Fruit fly (Drosophila melanogaster) whole organism, embryonic: Measurements from ENCODE around the gene Lerp.

Experiments used
- CG10267 ChIP-seq: fragments of 200-800 bp; sonication (Bioruptor generic); optimal IDR thresholded peaks from 2 replicates; lab custom pipeline; 2018; ENCODE audit warnings: missing biosample characterization, mild to moderate bottlenecking, missing genetic modification characterization, moderate library complexity
- CG10462 ChIP-seq: fragments of 200-800 bp; sonication (Bioruptor generic); optimal IDR thresholded peaks from 2 replicates; lab custom pipeline; 2016; ENCODE audit warnings: missing biosample characterization, missing genetic modification characterization
- CG12104 ChIP-seq: fragments of 200-800 bp; sonication (Bioruptor generic); optimal IDR thresholded peaks from 3 replicates; lab custom pipeline; 2016; ENCODE audit warnings: missing biosample characterization, missing genetic modification characterization
- CG13894 ChIP-seq: fragments of 200-800 bp; sonication (Bioruptor generic); optimal IDR thresholded peaks from 3 replicates; lab custom pipeline; 2018; ENCODE audit warnings: missing biosample characterization, mild to moderate bottlenecking, missing genetic modification characterization, moderate library complexity
- CG18011 ChIP-seq: fragments of 200-800 bp; sonication (Bioruptor generic); optimal IDR thresholded peaks from 2 replicates; lab custom pipeline; 2017; ENCODE audit warnings: missing biosample characterization, missing genetic modification characterization, mild to moderate bottlenecking, moderate library complexity, missing genotype
- CG1832 ChIP-seq: fragments of 200-800 bp; sonication (Bioruptor generic); optimal IDR thresholded peaks from 2 replicates; lab custom pipeline; 2017; ENCODE audit warnings: missing biosample characterization, mild to moderate bottlenecking, missing genetic modification characterization, inconsistent platforms
- CG2129 ChIP-seq: fragments of 200-800 bp; sonication (Bioruptor generic); IDR thresholded peaks from 2 replicates; pipeline ENCODE4 v1.3.6; 2022; ENCODE audit warnings: missing biosample characterization, missing genetic modification characterization; ENCODE audit not compliant: partially characterized antibody
- CG2712 ChIP-seq: fragments of 200-800 bp; optimal IDR thresholded peaks from 3 replicates; lab custom pipeline; 2019; ENCODE audit warnings: missing biosample characterization, mild to moderate bottlenecking, missing genetic modification characterization, moderate library complexity
- CG3163 ChIP-seq: fragments of 200-800 bp; sonication (Bioruptor generic); optimal IDR thresholded peaks from 3 replicates; lab custom pipeline; 2016; ENCODE audit warnings: missing biosample characterization, missing genetic modification characterization
- CG43689 ChIP-seq: fragments of 200-800 bp; sonication (Bioruptor generic); IDR thresholded peaks from 2 replicates; pipeline ENCODE4 v1.3.6; 2022; ENCODE audit warnings: missing biosample characterization, missing genetic modification characterization
- CG7745 ChIP-seq: fragments of 200-800 bp; sonication (Bioruptor generic); optimal IDR thresholded peaks from 2 replicates; lab custom pipeline; 2018; ENCODE audit warnings: missing biosample characterization, mild to moderate bottlenecking, missing genetic modification characterization, moderate library complexity
- CG8388 ChIP-seq: fragments of 200-800 bp; sonication (Bioruptor generic); optimal IDR thresholded peaks from 2 replicates; lab custom pipeline; 2019; ENCODE audit warnings: missing biosample characterization, mild to moderate bottlenecking, missing genetic modification characterization, moderate library complexity
- CG8924 ChIP-seq: fragments of 200-800 bp; optimal IDR thresholded peaks from 3 replicates; lab custom pipeline; 2019; ENCODE audit warnings: missing biosample characterization, mild to moderate bottlenecking, missing genetic modification characterization, moderate library complexity
- CG9609 ChIP-seq: fragments of 200-800 bp; sonication (Bioruptor generic); optimal IDR thresholded peaks from 3 replicates; lab custom pipeline; 2016; ENCODE audit warnings: missing biosample characterization, missing genetic modification characterization
- CG9797 ChIP-seq: fragments of 200-800 bp; sonication (Bioruptor generic); optimal IDR thresholded peaks from 3 replicates; lab custom pipeline; 2018; ENCODE audit warnings: missing biosample characterization, mild to moderate bottlenecking, missing genetic modification characterization
- Chrac-16 ChIP-seq: fragments of 200-800 bp; sonication (Bioruptor generic); optimal IDR thresholded peaks from 3 replicates; lab custom pipeline; 2016; ENCODE audit warnings: missing biosample characterization, missing genetic modification characterization
- Dref ChIP-seq: fragments of 200-800 bp; sonication (Bioruptor generic); IDR thresholded peaks from 2 replicates; pipeline ENCODE4 v1.3.6; 2022; ENCODE audit warnings: missing biosample characterization, missing genetic modification characterization
- ERR ChIP-seq: fragments of 200-800 bp; sonication (Bioruptor generic); optimal IDR thresholded peaks from 2 replicates; lab custom pipeline; 2016; ENCODE audit warnings: missing biosample characterization, missing genetic modification characterization
- Eip74EF ChIP-seq, 2 experiments: fragments of 200-800 bp in 1 of 2; fragments of >200 bp in 1 of 2; sonication (Bioruptor generic) in 1 of 2; optimal IDR thresholded peaks; 2 replicates each; lab custom pipeline; 2017 to 2019; ENCODE audit warnings: missing biosample characterization in 2 of 2, missing genetic modification characterization in 2 of 2, mild to moderate bottlenecking in 1 of 2, moderate library complexity in 1 of 2
- HLH4C ChIP-seq: fragments of 200-800 bp; sonication (Bioruptor generic); IDR thresholded peaks from 3 replicates; pipeline ENCODE4 v1.3.6; 2022; ENCODE audit warnings: missing biosample characterization, missing genetic modification characterization; ENCODE audit not compliant: partially characterized antibody
- Hmr ChIP-seq: fragments of 200-800 bp; sonication (Bioruptor generic); optimal IDR thresholded peaks from 3 replicates; lab custom pipeline; 2017; ENCODE audit warnings: mild to moderate bottlenecking, missing biosample characterization, missing genetic modification reagents, missing genetic modification characterization
- MTF-1 ChIP-seq: fragments of 200-800 bp; sonication (Bioruptor generic); optimal IDR thresholded peaks from 2 replicates; lab custom pipeline; 2018; ENCODE audit warnings: missing biosample characterization, mild to moderate bottlenecking, missing genetic modification characterization, borderline replicate concordance
- Max ChIP-seq: fragments of 200-800 bp; sonication (Bioruptor generic); optimal IDR thresholded peaks from 2 replicates; lab custom pipeline; 2016; ENCODE audit warnings: missing biosample characterization, mild to moderate bottlenecking, missing genetic modification characterization
- Myb ChIP-seq: fragments of 200-800 bp; sonication (Bioruptor generic); optimal IDR thresholded peaks from 2 replicates; lab custom pipeline; 2016; ENCODE audit warnings: missing biosample characterization, missing genetic modification characterization
- NK7.1 ChIP-seq: fragments of 200-800 bp; sonication (Bioruptor generic); optimal IDR thresholded peaks from 3 replicates; lab custom pipeline; 2016; ENCODE audit warnings: missing biosample characterization, missing genetic modification characterization
- Nf-YA ChIP-seq: fragments of 200-800 bp; sonication (Bioruptor generic); IDR thresholded peaks from 2 replicates; pipeline ENCODE4 v1.3.6; 2022; ENCODE audit warnings: missing biosample characterization, missing genetic modification characterization
- Rfx ChIP-seq: fragments of 200-800 bp; sonication (Bioruptor generic); IDR thresholded peaks from 2 replicates; pipeline ENCODE4 v1.3.6; 2022; ENCODE audit warnings: missing biosample characterization, missing genetic modification characterization
- Taf1 ChIP-seq: fragments of 200-800 bp; sonication (Bioruptor generic); IDR thresholded peaks from 2 replicates; pipeline ENCODE4 v1.3.6; 2022; ENCODE audit warnings: missing biosample characterization, missing genetic modification characterization
- aop ChIP-seq: fragments of 200-800 bp; sonication (Bioruptor generic); IDR thresholded peaks from 2 replicates; pipeline ENCODE4 v1.3.6; 2022; ENCODE audit warnings: missing biosample characterization, missing genetic modification characterization
- bigmax ChIP-seq: fragments of 200-800 bp; sonication (Bioruptor generic); optimal IDR thresholded peaks from 2 replicates; lab custom pipeline; 2018; ENCODE audit warnings: missing biosample characterization, mild to moderate bottlenecking, missing genetic modification characterization
- cato ChIP-seq: fragments of 200-800 bp; sonication (Bioruptor generic); optimal IDR thresholded peaks from 2 replicates; lab custom pipeline; 2016; ENCODE audit warnings: missing biosample characterization, missing genetic modification characterization, borderline replicate concordance
- dati ChIP-seq: fragments of 200-800 bp; sonication (Bioruptor generic); IDR thresholded peaks from 2 replicates; pipeline ENCODE4 v1.3.6; 2022; ENCODE audit warnings: missing biosample characterization, missing genetic modification characterization
- ewg ChIP-seq: fragments of 200-800 bp; sonication (Bioruptor generic); optimal IDR thresholded peaks from 3 replicates; lab custom pipeline; 2017; ENCODE audit warnings: mild to moderate bottlenecking, missing biosample characterization, missing genetic modification reagents, missing genetic modification characterization
- gem ChIP-seq: fragments of 200-800 bp; sonication (Bioruptor generic); optimal IDR thresholded peaks from 2 replicates; lab custom pipeline; 2019; ENCODE audit warnings: missing biosample characterization, mild to moderate bottlenecking, missing genetic modification characterization, moderate library complexity
- hbn ChIP-seq: fragments of 200-800 bp; sonication (Bioruptor generic); IDR thresholded peaks from 2 replicates; pipeline ENCODE4 v1.3.6; 2022; ENCODE audit warnings: missing biosample characterization, missing genetic modification characterization; ENCODE audit not compliant: partially characterized antibody
- hth ChIP-seq: fragments of >200 bp; optimal IDR thresholded peaks from 2 replicates; lab custom pipeline; 2017; ENCODE audit warnings: inconsistent platforms
- jing ChIP-seq: fragments of 200-800 bp; sonication (Bioruptor generic); optimal IDR thresholded peaks from 2 replicates; lab custom pipeline; 2018; ENCODE audit warnings: missing biosample characterization, mild to moderate bottlenecking, missing genetic modification characterization
- knrl ChIP-seq: fragments of 200-800 bp; sonication (Bioruptor generic); IDR thresholded peaks from 3 replicates; pipeline ENCODE4 v1.3.6; 2022; ENCODE audit warnings: missing biosample characterization, missing genetic modification characterization; ENCODE audit not compliant: partially characterized antibody
- lab ChIP-seq: fragments of 200-800 bp; sonication (Bioruptor generic); optimal IDR thresholded peaks from 3 replicates; lab custom pipeline; 2017; ENCODE audit warnings: missing biosample characterization, missing genetic modification characterization, mild to moderate bottlenecking, moderate library complexity, missing genetic modification reagents
- lov ChIP-seq, 2 experiments: fragments of 200-800 bp in 1 of 2; fragments of >200 bp in 1 of 2; sonication (Bioruptor generic) in 1 of 2; IDR thresholded peaks in 1 of 2; optimal IDR thresholded peaks in 1 of 2; 2 replicates in 1 of 2; 3 replicates in 1 of 2; pipeline versions ENCODE4 v1.3.6 to Lab custom; 2017 to 2022; ENCODE audit warnings: missing biosample characterization in 1 of 2, missing genetic modification characterization in 1 of 2
- mld ChIP-seq: fragments of 200-800 bp; sonication (Bioruptor generic); IDR thresholded peaks from 3 replicates; pipeline ENCODE4 v1.3.6; 2022; ENCODE audit warnings: missing biosample characterization, missing genetic modification characterization; ENCODE audit not compliant: partially characterized antibody
- nmo ChIP-seq: fragments of 200-800 bp; sonication (Bioruptor generic); optimal IDR thresholded peaks from 2 replicates; lab custom pipeline; 2018; ENCODE audit warnings: missing biosample characterization, mild to moderate bottlenecking, missing genetic modification characterization, moderate library complexity
- sens ChIP-seq: fragments of 200-800 bp; sonication (Bioruptor generic); peaks from one replicate; lab custom pipeline; 2016; ENCODE audit warnings: missing biosample characterization, missing genetic modification characterization
- stc ChIP-seq: fragments of 200-800 bp; sonication (Bioruptor generic); IDR thresholded peaks from 2 replicates; pipeline ENCODE4 v1.3.6; 2022; ENCODE audit warnings: missing biosample characterization, missing genetic modification characterization
- tap ChIP-seq: fragments of 200-800 bp; optimal IDR thresholded peaks from 3 replicates; lab custom pipeline; 2019; ENCODE audit warnings: missing biosample characterization, mild to moderate bottlenecking, missing genetic modification characterization, moderate library complexity
- tin ChIP-seq: fragments of 200-800 bp; sonication (Bioruptor generic); optimal IDR thresholded peaks from 3 replicates; lab custom pipeline; 2016; ENCODE audit warnings: missing biosample characterization, missing genetic modification characterization
- tx ChIP-seq: fragments of 200-800 bp; sonication (Bioruptor generic); optimal IDR thresholded peaks from 2 replicates; lab custom pipeline; 2016; ENCODE audit warnings: missing biosample characterization, missing genetic modification characterization
- zfh2 ChIP-seq: fragments of 200-800 bp; sonication (Bioruptor generic); optimal IDR thresholded peaks from 2 replicates; lab custom pipeline; 2016; ENCODE audit warnings: missing biosample characterization, missing genetic modification characterization

Lerp gene

dm6 chr3R:26882230-26883014 lies 19.5 kb upstream of the Lerp start (continued):
- TF ChIP-seq hbn (GFP tag; lab: Robert Waterston, UW) (no peak), mld (GFP tag; lab: Robert Waterston, UW) (no peak), CG3163 (GFP tag; lab: Kevin White, UChicago) (no peak), tin (no peak), knrl (GFP tag; lab: Robert Waterston, UW) (0 out of 3 replicates have a peak, but pooled peaks have one; percentile 35), CG10267 (no peak), jing (GFP tag; lab: Kevin White, UChicago) (no peak), Nf-YA (GFP tag; lab: Robert Waterston, UW) (no peak), CG9797 (no peak), zfh2 (GFP tag; lab: Kevin White, UChicago) (no peak), gem (tag; lab: Kevin White, UChicago) (peak; percentile 18), CG2712 (no peak), CG8388 (GFP tag; lab: Kevin White, UChicago) (no peak), sens (GFP tag; lab: Kevin White, UChicago) (peak; percentile 66), Rfx (GFP tag; lab: Robert Waterston, UW) (0 out of 2 replicates have a peak, but pooled peaks have one; percentile 12), Max (GFP tag; lab: Kevin White, UChicago) (no peak), cato (no peak), CG9609 (GFP tag; lab: Kevin White, UChicago) (no peak), tap (tag; lab: Kevin White, UChicago) (no peak), dati (GFP tag; lab: Robert Waterston, UW) (no peak), tx (GFP tag; lab: Kevin White, UChicago) (no peak), CG8924 (tag; lab: Kevin White, UChicago) (peak; percentile 17), ERR (GFP tag; lab: Kevin White, UChicago) (no peak), CG43689 (GFP tag; lab: Robert Waterston, UW) (no peak), ewg (GFP tag; lab: Kevin White, UChicago) (peak; percentile 24), Hmr (GFP tag; lab: Kevin White, UChicago) (no peak), CG12104 (GFP tag; lab: Kevin White, UChicago) (no peak), lov (optimal IDR thresholded peaks at IDR 0.05; lab: Kevin White, UChicago) (no peak), lov (GFP tag; IDR thresholded peaks at IDR 0.05; lab: Robert Waterston, UW) (peak; percentile 54; the same call in 1 of the 3 replicates), nmo (GFP tag; lab: Kevin White, UChicago) (no peak), HLH4C (GFP tag; lab: Robert Waterston, UW) (no peak), Dref (GFP tag; lab: Robert Waterston, UW) (no peak), aop (0 out of 2 replicates have a peak, but pooled peaks have one; percentile 25), CG13894 (tag; lab: Kevin White, UChicago) (no peak), stc (GFP tag; lab: Robert Waterston, UW) (no peak), CG7745 (tag; lab: Kevin White, UChicago) (no peak), MTF-1 (GFP tag; lab: Kevin White, UChicago) (no peak), CG10462 (GFP tag; lab: Kevin White, UChicago) (no peak), Eip74EF (GFP tag; optimal IDR thresholded peaks at IDR 0.05; lab: Kevin White, UChicago) (no peak), CG2129 (GFP tag; lab: Robert Waterston, UW) (no peak), CG18011 (GFP tag; lab: Kevin White, UChicago) (no peak), Myb (GFP tag; lab: Kevin White, UChicago) (no peak), CG1832 (GFP tag; lab: Kevin White, UChicago) (peak; percentile 86), hth (lab: Kevin White, UChicago) (no peak), Taf1 (GFP tag; lab: Robert Waterston, UW) (no peak), NK7.1 (GFP tag; lab: Kevin White, UChicago) (no peak), Chrac-16 (GFP tag; lab: Kevin White, UChicago) (no peak), bigmax (GFP tag; lab: Kevin White, UChicago) (no peak), lab (no peak)
